Worm (Caenorhabditis elegans) whole organism, L2 larva: Measurements from ENCODE around the gene F28D1.6.

Experiments
- F13H6.1 ChIP-seq: sonication (generic microtip); optimal IDR thresholded peaks from 2 replicates; lab custom pipeline; 2016; ENCODE audit warnings: missing genetic modification characterization, missing compliant biosample characterization
- R02D3.7 ChIP-seq: fragments of 150-350 bp; optimal IDR thresholded peaks from 2 replicates; lab custom pipeline; 2014; ENCODE audit warnings: missing biosample characterization, missing genetic modification characterization
- Y55F3AM.14 ChIP-seq: fragments of 200-800 bp; sonication (Bioruptor generic); optimal IDR thresholded peaks from 2 replicates; lab custom pipeline; 2018; ENCODE audit warnings: mild to moderate bottlenecking, missing genetic modification characterization, missing compliant biosample characterization
- ZK546.5 ChIP-seq: sonication (generic microtip); optimal IDR thresholded peaks from 2 replicates; lab custom pipeline; 2017; ENCODE audit warnings: missing biosample characterization, missing genetic modification characterization
- alr-1 ChIP-seq: fragments of 150-350 bp; optimal IDR thresholded peaks from 2 replicates; lab custom pipeline; 2014; ENCODE audit warnings: missing biosample characterization, missing genetic modification characterization
- ama-1 ChIP-seq: fragments of 150-350 bp; optimal IDR thresholded peaks from 2 replicates; lab custom pipeline; 2018; ENCODE audit warnings: inconsistent platforms
- blmp-1 ChIP-seq: sonication (generic microtip); optimal IDR thresholded peaks from 2 replicates; lab custom pipeline; 2017; ENCODE audit warnings: missing genetic modification characterization, mild to moderate bottlenecking, missing compliant biosample characterization, antibody characterized with exemption, moderate library complexity; ENCODE audit not compliant: insufficient read depth
- ceh-82 ChIP-seq: fragments of 150-350 bp; optimal IDR thresholded peaks from 2 replicates; lab custom pipeline; 2014; ENCODE audit warnings: missing biosample characterization, missing genetic modification characterization
- crh-2 ChIP-seq: sonication (generic microtip); optimal IDR thresholded peaks from 2 replicates; lab custom pipeline; 2017; ENCODE audit warnings: missing biosample characterization, missing genetic modification characterization
- dmd-4 ChIP-seq: sonication (generic microtip); optimal IDR thresholded peaks from 2 replicates; lab custom pipeline; 2017; ENCODE audit warnings: missing biosample characterization, missing genetic modification characterization
- elt-1 ChIP-seq: fragments of 150-350 bp; optimal IDR thresholded peaks from 2 replicates; lab custom pipeline; 2014; ENCODE audit warnings: missing biosample characterization, missing genetic modification characterization
- elt-3 ChIP-seq: sonication (generic microtip); optimal IDR thresholded peaks from 2 replicates; lab custom pipeline; 2017; ENCODE audit warnings: missing biosample characterization, missing genetic modification characterization
- fos-1 ChIP-seq: fragments of 150-350 bp; optimal IDR thresholded peaks from 2 replicates; lab custom pipeline; 2014; ENCODE audit warnings: missing biosample characterization, missing genetic modification characterization
- gmeb-1 ChIP-seq: fragments of 150-350 bp; optimal IDR thresholded peaks from 2 replicates; lab custom pipeline; 2014; ENCODE audit warnings: missing biosample characterization, missing genetic modification characterization
- lin-11 ChIP-seq: fragments of 150-350 bp; sonication (generic microtip); optimal IDR thresholded peaks from 2 replicates; lab custom pipeline; 2014; ENCODE audit warnings: missing biosample characterization, missing genetic modification characterization, inconsistent platforms, mixed read lengths
- lin-13 ChIP-seq: fragments of 150-350 bp; optimal IDR thresholded peaks from 2 replicates; lab custom pipeline; 2014; ENCODE audit warnings: missing biosample characterization, missing genetic modification reagents, missing genetic modification characterization
- lin-39 ChIP-seq: fragments of 150-350 bp; optimal IDR thresholded peaks from 2 replicates; lab custom pipeline; 2014; ENCODE audit warnings: missing biosample characterization, missing genetic modification reagents, missing genetic modification characterization
- mab-5 ChIP-seq: fragments of 150-350 bp; optimal IDR thresholded peaks from 2 replicates; lab custom pipeline; 2014; ENCODE audit warnings: missing biosample characterization, missing genetic modification characterization
- mdl-1 ChIP-seq, 2 experiments: fragments of 150-350 bp in 1 of 2; sonication (generic microtip) in 1 of 2; optimal IDR thresholded peaks; 2 replicates each; lab custom pipeline; 2017; ENCODE audit warnings: missing biosample characterization in 2 of 2, missing genetic modification characterization in 2 of 2
- nhr-10 ChIP-seq: sonication (generic microtip); optimal IDR thresholded peaks from 2 replicates; lab custom pipeline; 2017; ENCODE audit warnings: missing biosample characterization, missing genetic modification characterization
- nhr-11 ChIP-seq: fragments of 150-350 bp; optimal IDR thresholded peaks from 2 replicates; lab custom pipeline; 2014; ENCODE audit warnings: missing biosample characterization, missing genetic modification characterization
- nhr-12 ChIP-seq: fragments of 150-350 bp; optimal IDR thresholded peaks from 2 replicates; lab custom pipeline; 2014; ENCODE audit warnings: missing biosample characterization, missing genetic modification characterization
- nhr-21 ChIP-seq: fragments of 150-350 bp; optimal IDR thresholded peaks from 2 replicates; lab custom pipeline; 2014; ENCODE audit warnings: missing biosample characterization, missing genetic modification characterization
- nhr-237 ChIP-seq: fragments of 150-350 bp; optimal IDR thresholded peaks from 2 replicates; lab custom pipeline; 2014; ENCODE audit warnings: missing biosample characterization, missing genetic modification characterization
- nhr-25 ChIP-seq: fragments of 150-350 bp; sonication (generic microtip); optimal IDR thresholded peaks from 3 replicates; lab custom pipeline; 2014; ENCODE audit warnings: missing biosample characterization, missing genetic modification characterization
- nhr-6 ChIP-seq: fragments of 150-350 bp; optimal IDR thresholded peaks from 2 replicates; lab custom pipeline; 2014; ENCODE audit warnings: missing biosample characterization, missing genetic modification characterization
- nhr-77 ChIP-seq: fragments of 150-350 bp; optimal IDR thresholded peaks from 2 replicates; lab custom pipeline; 2014; ENCODE audit warnings: missing biosample characterization, missing genetic modification characterization
- peb-1 ChIP-seq: fragments of 150-350 bp; optimal IDR thresholded peaks from 2 replicates; lab custom pipeline; 2014; ENCODE audit warnings: missing biosample characterization, missing genetic modification characterization
- sem-4 ChIP-seq: fragments of 150-350 bp; optimal IDR thresholded peaks from 2 replicates; lab custom pipeline; 2014; ENCODE audit warnings: missing biosample characterization, missing genetic modification reagents, missing genetic modification characterization
- skn-1 ChIP-seq: sonication (generic microtip); optimal IDR thresholded peaks from 2 replicates; lab custom pipeline; 2017; ENCODE audit warnings: missing biosample characterization, missing genetic modification characterization
- sma-9 ChIP-seq, 2 experiments: fragments of 150-350 bp in 1 of 2; sonication (generic microtip) in 1 of 2; optimal IDR thresholded peaks; 2 replicates each; lab custom pipeline; 2014 to 2016; ENCODE audit warnings: missing genetic modification characterization in 2 of 2, mild to moderate bottlenecking in 1 of 2, missing biosample characterization in 1 of 2, missing compliant biosample characterization in 1 of 2, missing genetic modification reagents in 1 of 2, moderate library complexity in 1 of 2
- unc-39 ChIP-seq: fragments of 150-350 bp; optimal IDR thresholded peaks from 2 replicates; lab custom pipeline; 2014; ENCODE audit warnings: missing biosample characterization, missing genetic modification characterization
- unc-55 ChIP-seq: fragments of 150-350 bp; sonication (generic microtip); optimal IDR thresholded peaks from 3 replicates; lab custom pipeline; 2014; ENCODE audit warnings: missing biosample characterization, missing genetic modification reagents, missing genetic modification characterization
- ztf-1 ChIP-seq: fragments of 200-800 bp; sonication (Bioruptor generic); conservative IDR thresholded peaks from 2 replicates; pipeline ENCODE4 v1.3.6; 2022; ENCODE audit warnings: missing genetic modification characterization, missing compliant biosample characterization
- ztf-4 ChIP-seq: fragments of 150-350 bp; optimal IDR thresholded peaks from 2 replicates; lab custom pipeline; 2014; ENCODE audit warnings: missing biosample characterization, missing genetic modification characterization

The F28D1.6 gene

ce11 chrIV:12414601-12415000 is 29.6 kb upstream of the F28D1.6 start:
- TF ChIP-seq ceh-82 (tag; lab: Kevin White, UChicago) (no peak), F13H6.1 (tag; lab: Kevin White, UChicago) (no peak), gmeb-1 (tag; lab: Kevin White, UChicago) (no peak), lin-13 (GFP tag; lab: Kevin White, UChicago) (no peak), ZK546.5 (no peak), lin-39 (tag; lab: Kevin White, UChicago) (no peak), crh-2 (tag; lab: Kevin White, UChicago) (no peak), ztf-4 (tag; lab: Kevin White, UChicago) (no peak), sem-4 (tag; lab: Kevin White, UChicago) (no peak), dmd-4 (tag; lab: Kevin White, UChicago) (no peak), nhr-25 (tag; lab: Kevin White, UChicago) (no peak), mdl-1 (tag; optimal IDR thresholded peaks at IDR 0.05; lab: Kevin White, UChicago) (no peak), elt-1 (tag; lab: Kevin White, UChicago) (no peak), nhr-6 (tag; lab: Kevin White, UChicago) (no peak), sma-9 (GFP tag; optimal IDR thresholded peaks at IDR 0.05; lab: Kevin White, UChicago) (no peak), sma-9 (tag; optimal IDR thresholded peaks at IDR 0.05; lab: Kevin White, UChicago) (no peak), nhr-237 (tag; lab: Kevin White, UChicago) (no peak), unc-55 (no peak), fos-1 (tag; lab: Kevin White, UChicago) (no peak), nhr-11 (tag; lab: Kevin White, UChicago) (no peak), R02D3.7 (tag; lab: Kevin White, UChicago) (no peak)

ce11 chrIV:12410167-12410566 is 25.2 kb upstream of the F28D1.6 start, which contains the start of gene acl-13:
TSS of gene acl-13 (plus strand) at chrIV:12410467.
- TF ChIP-seq nhr-11 (tag; lab: Kevin White, UChicago), result no peak
- TF ChIP-seq blmp-1 (tag; lab: Kevin White, UChicago), result no peak
- no peak for TF ChIP-seq crh-2 (tag; lab: Kevin White, UChicago)
- TF ChIP-seq sem-4 (tag; lab: Kevin White, UChicago), result no peak
- no peak for TF ChIP-seq nhr-21
- no peak for TF ChIP-seq Y55F3AM.14 (GFP tag; lab: Kevin White, UChicago)
- TF ChIP-seq lin-11 (tag; lab: Kevin White, UChicago), result no peak
- TF ChIP-seq F13H6.1 (tag; lab: Kevin White, UChicago), result no peak
- no peak for TF ChIP-seq nhr-12 (tag; lab: Kevin White, UChicago)
- no peak for TF ChIP-seq nhr-6 (tag; lab: Kevin White, UChicago)
- TF ChIP-seq unc-39 (tag; lab: Kevin White, UChicago), result no peak
- TF ChIP-seq ztf-4 (tag; lab: Kevin White, UChicago), result no peak
- TF ChIP-seq nhr-10 (tag; lab: Kevin White, UChicago), result no peak
- TF ChIP-seq peb-1 (tag; lab: Kevin White, UChicago), result no peak
- TF ChIP-seq ZK546.5, result no peak
- no peak for TF ChIP-seq sma-9 (GFP tag; optimal IDR thresholded peaks at IDR 0.05; lab: Kevin White, UChicago)
- TF ChIP-seq sma-9 (tag; optimal IDR thresholded peaks at IDR 0.05; lab: Kevin White, UChicago), result no peak
- TF ChIP-seq, all 48 proteins: peak for 0

ce11 chrIV:12408625-12409024 is 23.7 kb upstream of the F28D1.6 start, which contains the start of gene dsb-1:
TSS of gene dsb-1 (plus strand) at chrIV:12408925.
- no peak for TF ChIP-seq F13H6.1 (tag; lab: Kevin White, UChicago)
- no peak for TF ChIP-seq elt-3 (tag; lab: Kevin White, UChicago)
- no peak for TF ChIP-seq alr-1 (tag; lab: Kevin White, UChicago)
- no peak for TF ChIP-seq nhr-77 (tag; lab: Kevin White, UChicago)
- no peak for TF ChIP-seq unc-55
- no peak for TF ChIP-seq ztf-1
- TF ChIP-seq skn-1 (tag; lab: Kevin White, UChicago), result no peak
- no peak for TF ChIP-seq mdl-1 (tag; optimal IDR thresholded peaks at IDR 0.05; lab: Kevin White, UChicago)
- TF ChIP-seq ztf-4 (tag; lab: Kevin White, UChicago), result no peak
- TF ChIP-seq mab-5 (tag; lab: Kevin White, UChicago), result no peak
- no peak for TF ChIP-seq Y55F3AM.14 (GFP tag; lab: Kevin White, UChicago)
- no peak for TF ChIP-seq ama-1 (lab: Kevin White, UChicago)
- TF ChIP-seq nhr-11 (tag; lab: Kevin White, UChicago), result no peak
- TF ChIP-seq blmp-1 (tag; lab: Kevin White, UChicago), result no peak
- TF ChIP-seq nhr-25 (tag; lab: Kevin White, UChicago), result no peak
- TF ChIP-seq ceh-82 (tag; lab: Kevin White, UChicago), result no peak
- no peak for TF ChIP-seq elt-1 (tag; lab: Kevin White, UChicago)
- TF ChIP-seq, all 48 proteins: peak for 0
